Fruit fly (Drosophila melanogaster): Measurements from ENCODE around the gene AMPdeam.

DNA sequence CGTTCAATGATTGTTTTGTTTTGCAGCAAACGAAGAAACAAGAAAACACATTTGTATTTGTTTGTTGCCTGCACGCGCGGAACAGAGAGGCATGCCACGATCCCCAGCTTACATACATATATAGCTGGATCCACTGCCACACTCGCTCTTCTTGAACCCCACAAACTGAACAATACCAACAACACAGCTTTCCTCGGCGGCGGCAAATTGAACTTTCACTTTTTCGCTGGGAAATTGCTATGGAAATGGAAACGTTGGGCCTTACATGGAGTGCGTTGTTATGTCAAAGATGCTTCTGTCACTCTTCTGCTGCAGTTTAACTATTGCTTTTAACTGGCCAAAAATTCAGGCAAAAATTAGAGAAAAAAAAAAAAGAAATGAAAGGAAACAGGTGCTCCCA is 26.0 kb downstream of the AMPdeam start:
- TF ChIP-seq insv (optimal IDR thresholded peaks at IDR 0.05) (no peak), Sin3A (optimal IDR thresholded peaks at IDR 0.05) (no peak)
